Worm (Caenorhabditis elegans) whole organism, L4/young adult: ENCODE measurements around the gene srg-5.

Source experiments
- W03F9.2 ChIP-seq: fragments of 150-350 bp; optimal IDR thresholded peaks from 2 replicates; lab custom pipeline; 2014; ENCODE audit warnings: missing biosample characterization, missing genetic modification characterization
- dao-5 ChIP-seq: sonication (generic microtip); optimal IDR thresholded peaks from 2 replicates; lab custom pipeline; 2016; ENCODE audit warnings: missing genotype, missing genetic modification characterization, moderate library complexity, missing compliant biosample characterization
- him-1 ChIP-seq: sonication (generic microtip); optimal IDR thresholded peaks from 2 replicates; lab custom pipeline; 2016; ENCODE audit warnings: missing genotype, missing genetic modification reagents, missing genetic modification characterization, missing compliant biosample characterization

- TF ChIP-seq him-1 (tag; lab: Kevin White, UChicago) (no peak), dao-5 (tag; lab: Kevin White, UChicago) (no peak), W03F9.2 (tag; lab: Kevin White, UChicago) (no peak)
Observed at ce11 chrIII:6290469-6291182, 26.3 kb upstream of the srg-5 start.
